Fruit fly (Drosophila melanogaster) Kc167 (cell line): ENCODE data around the gene CG16984.

Experiments used
- Sin3A ChIP-seq: fragments of >200 bp; optimal IDR thresholded peaks from 2 replicates; lab custom pipeline; 2018; ENCODE audit warnings: missing external identifiers
- insv ChIP-seq: fragments of >200 bp; optimal IDR thresholded peaks from 3 replicates; lab custom pipeline; 2018; ENCODE audit warnings: missing external identifiers
- psq ChIP-seq: fragments of >200 bp; optimal IDR thresholded peaks from 2 replicates; lab custom pipeline; 2017; ENCODE audit warnings: missing external identifiers
- ttk ChIP-seq: sonication (Bioruptor generic); optimal IDR thresholded peaks from 2 replicates; lab custom pipeline; 2017; ENCODE audit warnings: missing external identifiers

dm6 chr3L:2552116-2552843 is 43.3 kb upstream of the CG16984 start:
- TF ChIP-seq Sin3A (lab: Kevin White, UChicago): no peak
- TF ChIP-seq psq: peak; percentile 56
- TF ChIP-seq ttk (lab: Kevin White, UChicago): no peak
- no peak for TF ChIP-seq insv (lab: Kevin White, UChicago)
